Worm (Caenorhabditis elegans) whole organism, L4 larva: ENCODE measurements around the gene acs-20.

ENCODE experiments used
- F10B5.3 ChIP-seq: sonication (generic microtip); optimal IDR thresholded peaks from 2 replicates; lab custom pipeline; 2016; ENCODE audit warnings: mild to moderate bottlenecking, missing genetic modification characterization, missing compliant biosample characterization
- F49E8.2 ChIP-seq: sonication (generic microtip); optimal IDR thresholded peaks from 2 replicates; lab custom pipeline; 2016; ENCODE audit warnings: missing compliant biosample characterization, mild to moderate bottlenecking, missing genetic modification characterization, borderline replicate concordance
- T20F7.1 ChIP-seq: fragments of 200-800 bp; sonication (Bioruptor generic); optimal IDR thresholded peaks from 2 replicates; lab custom pipeline; 2018; ENCODE audit warnings: mild to moderate bottlenecking, missing genetic modification characterization, missing compliant biosample characterization
- Y105C5A.15 ChIP-seq: fragments of 200-800 bp; sonication (Bioruptor generic); IDR thresholded peaks from 2 replicates; pipeline ENCODE4 v1.3.6; 2022; ENCODE audit warnings: missing genetic modification characterization, missing compliant biosample characterization
- Y75B8A.6 ChIP-seq: fragments of 200-800 bp; sonication (Bioruptor generic); IDR thresholded peaks from 2 replicates; pipeline ENCODE4 v1.3.6; 2022; ENCODE audit warnings: missing genetic modification reagents, missing genetic modification characterization, missing compliant biosample characterization
- aha-1 ChIP-seq: fragments of 150-350 bp; peaks from one replicate; lab custom pipeline; 2014; ENCODE audit warnings: missing biosample characterization, missing genetic modification characterization
- arid-1 ChIP-seq: fragments of 200-800 bp; sonication (Bioruptor generic); conservative IDR thresholded peaks from 2 replicates; pipeline ENCODE4 v1.3.6; 2022; ENCODE audit warnings: missing genetic modification reagents, missing genetic modification characterization, missing compliant biosample characterization
- ceh-20 ChIP-seq: fragments of 200-800 bp; sonication (Bioruptor generic); IDR thresholded peaks from 2 replicates; pipeline ENCODE4 v1.3.6; 2022; ENCODE audit warnings: missing genetic modification reagents, missing genetic modification characterization, missing compliant biosample characterization
- ceh-28 ChIP-seq: fragments of 150-350 bp; optimal IDR thresholded peaks from 2 replicates; lab custom pipeline; 2014; ENCODE audit warnings: missing biosample characterization, missing genetic modification reagents, missing genetic modification characterization
- ceh-32 ChIP-seq: sonication (generic microtip); optimal IDR thresholded peaks from 2 replicates; lab custom pipeline; 2016; ENCODE audit warnings: mild to moderate bottlenecking, missing genetic modification characterization, missing compliant biosample characterization; ENCODE audit not compliant: poor library complexity
- ceh-62 ChIP-seq: sonication (generic microtip); optimal IDR thresholded peaks from 2 replicates; lab custom pipeline; 2017; ENCODE audit warnings: missing biosample characterization, missing genetic modification characterization
- ctbp-1 ChIP-seq: fragments of 200-800 bp; sonication (Bioruptor generic); IDR thresholded peaks from 2 replicates; pipeline ENCODE4 v1.3.6; 2022; ENCODE audit warnings: missing genetic modification reagents, missing genetic modification characterization, missing compliant biosample characterization
- daf-16 ChIP-seq, 3 experiments: sonication (generic microtip); optimal IDR thresholded peaks; 2 replicates each; lab custom pipeline; 2016 to 2017; ENCODE audit warnings: missing genetic modification characterization in 3 of 3, missing genetic modification reagents in 3 of 3, mild to moderate bottlenecking in 2 of 3, missing compliant biosample characterization in 2 of 3, missing biosample characterization in 1 of 3, moderate library complexity in 1 of 3
- dmd-6 ChIP-seq: fragments of 200-800 bp; sonication (Bioruptor generic); IDR thresholded peaks from 2 replicates; pipeline ENCODE4 v1.3.6; 2022; ENCODE audit warnings: missing genetic modification reagents, missing genetic modification characterization, missing compliant biosample characterization
- dmd-8 ChIP-seq: fragments of 200-800 bp; sonication (Bioruptor generic); IDR thresholded peaks from 2 replicates; pipeline ENCODE4 v1.3.6; 2022; ENCODE audit warnings: missing genetic modification characterization, missing compliant biosample characterization
- dmd-9 ChIP-seq: fragments of 200-800 bp; sonication (Bioruptor generic); IDR thresholded peaks from 2 replicates; pipeline ENCODE4 v1.3.6; 2022; ENCODE audit warnings: missing genetic modification reagents, missing genetic modification characterization, missing compliant biosample characterization
- dpl-1 ChIP-seq: fragments of 150-350 bp; optimal IDR thresholded peaks from 2 replicates; lab custom pipeline; 2014; ENCODE audit warnings: missing biosample characterization, missing genetic modification reagents, missing genetic modification characterization
- duxl-1 ChIP-seq: sonication (generic microtip); optimal IDR thresholded peaks from 2 replicates; lab custom pipeline; 2016; ENCODE audit warnings: mild to moderate bottlenecking, missing genetic modification characterization, moderate library complexity, missing compliant biosample characterization; ENCODE audit not compliant: poor library complexity
- dve-1 ChIP-seq: sonication (generic microtip); optimal IDR thresholded peaks from 2 replicates; lab custom pipeline; 2017; ENCODE audit warnings: antibody characterized with exemption, mild to moderate bottlenecking, missing genetic modification characterization, missing compliant biosample characterization; ENCODE audit not compliant: insufficient read depth
- egl-27 ChIP-seq: sonication (generic microtip); optimal IDR thresholded peaks from 3 replicates; lab custom pipeline; 2017; ENCODE audit warnings: missing biosample characterization, missing genetic modification reagents, missing genetic modification characterization
- fos-1 ChIP-seq: fragments of 150-350 bp; optimal IDR thresholded peaks from 2 replicates; lab custom pipeline; 2014; ENCODE audit warnings: missing biosample characterization, missing genetic modification characterization
- hlh-30 ChIP-seq: sonication (generic microtip); optimal IDR thresholded peaks from 2 replicates; lab custom pipeline; 2017; ENCODE audit warnings: antibody characterized with exemption, mild to moderate bottlenecking, missing genetic modification characterization, missing compliant biosample characterization; ENCODE audit not compliant: insufficient read depth
- hmg-1.1 ChIP-seq: fragments of 200-800 bp; sonication (Bioruptor generic); IDR thresholded peaks from 2 replicates; pipeline ENCODE4 v1.3.6; 2022; ENCODE audit warnings: missing genetic modification reagents, missing genetic modification characterization, missing compliant biosample characterization
- jun-1 ChIP-seq: fragments of 150-350 bp; optimal IDR thresholded peaks from 2 replicates; lab custom pipeline; 2014; ENCODE audit warnings: missing biosample characterization, missing genetic modification reagents, missing genetic modification characterization
- lim-7 ChIP-seq: fragments of 200-800 bp; sonication (Bioruptor generic); IDR thresholded peaks from 2 replicates; pipeline ENCODE4 v1.3.6; 2022; ENCODE audit warnings: missing genetic modification characterization, missing compliant biosample characterization
- lin-13 ChIP-seq: fragments of 150-350 bp; optimal IDR thresholded peaks from 2 replicates; lab custom pipeline; 2014; ENCODE audit warnings: missing biosample characterization, missing genetic modification reagents, missing genetic modification characterization
- lin-15B ChIP-seq: fragments of 150-350 bp; sonication (generic microtip); optimal IDR thresholded peaks from 3 replicates; lab custom pipeline; 2014; ENCODE audit warnings: missing biosample characterization, missing genetic modification characterization
- lin-29 ChIP-seq: fragments of 200-800 bp; sonication (Bioruptor generic); IDR thresholded peaks from 2 replicates; pipeline ENCODE4 v1.3.6; 2022; ENCODE audit warnings: missing genetic modification reagents, missing genetic modification characterization, missing compliant biosample characterization
- lin-38 ChIP-seq: fragments of 200-800 bp; sonication (Bioruptor generic); IDR thresholded peaks from 2 replicates; pipeline ENCODE4 v1.3.6; 2022; ENCODE audit warnings: missing genetic modification reagents, missing genetic modification characterization, missing compliant biosample characterization
- lin-39 ChIP-seq: fragments of 150-350 bp; optimal IDR thresholded peaks from 2 replicates; lab custom pipeline; 2014; ENCODE audit warnings: missing biosample characterization, missing genetic modification reagents, missing genetic modification characterization
- madf-5 ChIP-seq, 2 experiments: fragments of 200-800 bp; sonication (Bioruptor generic); IDR thresholded peaks; 2 replicates each; pipeline ENCODE4 v1.3.6; 2022; ENCODE audit warnings: missing compliant biosample characterization in 2 of 2, missing genetic modification characterization in 2 of 2
- madf-9 ChIP-seq: fragments of 200-800 bp; sonication (Bioruptor generic); conservative IDR thresholded peaks from 2 replicates; pipeline ENCODE4 v1.3.6; 2022; ENCODE audit warnings: missing genetic modification reagents, missing genetic modification characterization, missing compliant biosample characterization
- mxl-3 ChIP-seq: fragments of 200-800 bp; sonication (Bioruptor generic); optimal IDR thresholded peaks from 2 replicates; lab custom pipeline; 2018; ENCODE audit warnings: mild to moderate bottlenecking, missing genetic modification characterization, missing compliant biosample characterization
- nhr-11 ChIP-seq: fragments of 150-350 bp; optimal IDR thresholded peaks from 2 replicates; lab custom pipeline; 2014; ENCODE audit warnings: missing biosample characterization, missing genetic modification characterization
- nhr-111 ChIP-seq: fragments of 200-800 bp; sonication (Bioruptor generic); optimal IDR thresholded peaks from 2 replicates; lab custom pipeline; 2018; ENCODE audit warnings: mild to moderate bottlenecking, missing genetic modification characterization, missing compliant biosample characterization
- nhr-28 ChIP-seq: fragments of 150-350 bp; optimal IDR thresholded peaks from 2 replicates; lab custom pipeline; 2014; ENCODE audit warnings: missing biosample characterization, missing genetic modification characterization
- nhr-42 ChIP-seq: fragments of 200-800 bp; sonication (Bioruptor generic); IDR thresholded peaks from 2 replicates; pipeline ENCODE4 v1.3.6; 2022; ENCODE audit warnings: missing genetic modification characterization, missing compliant biosample characterization
- nhr-76 ChIP-seq: fragments of 150-350 bp; optimal IDR thresholded peaks from 2 replicates; lab custom pipeline; 2014; ENCODE audit warnings: missing biosample characterization, missing genetic modification characterization
- php-3 ChIP-seq: fragments of 200-800 bp; sonication (Bioruptor generic); IDR thresholded peaks from 2 replicates; pipeline ENCODE4 v1.3.6; 2022; ENCODE audit warnings: missing genetic modification reagents, missing genetic modification characterization, missing compliant biosample characterization
- pqm-1 ChIP-seq: sonication (generic microtip); optimal IDR thresholded peaks from 2 replicates; lab custom pipeline; 2017; ENCODE audit warnings: missing biosample characterization, missing genetic modification characterization
- rbr-2 ChIP-seq: sonication (generic microtip); optimal IDR thresholded peaks from 2 replicates; lab custom pipeline; 2016; ENCODE audit warnings: missing genotype, missing genetic modification characterization, missing compliant biosample characterization
- saeg-2 ChIP-seq: fragments of 200-800 bp; sonication (Bioruptor generic); IDR thresholded peaks from 2 replicates; pipeline ENCODE4 v1.3.6; 2022; ENCODE audit warnings: missing genetic modification reagents, missing genetic modification characterization, missing compliant biosample characterization
- snpc-1.2 ChIP-seq: fragments of 200-800 bp; sonication (Bioruptor generic); IDR thresholded peaks from 2 replicates; pipeline ENCODE4 v1.3.6; 2022; ENCODE audit warnings: missing genetic modification reagents, missing genetic modification characterization, missing compliant biosample characterization
- tag-97 ChIP-seq: fragments of 200-800 bp; sonication (Bioruptor generic); IDR thresholded peaks from 2 replicates; pipeline ENCODE4 v1.3.6; 2022; ENCODE audit warnings: missing genetic modification characterization, missing compliant biosample characterization
- tra-1 ChIP-seq: fragments of 200-800 bp; sonication (Bioruptor generic); IDR thresholded peaks from 2 replicates; pipeline ENCODE4 v1.3.6; 2022; ENCODE audit warnings: missing genetic modification reagents, missing genetic modification characterization, missing compliant biosample characterization
- unc-62 ChIP-seq, 3 experiments: fragments of 150-350 bp in 1 of 3; sonication (generic microtip); optimal IDR thresholded peaks in 2 of 3; peaks in 1 of 3; 1 replicate in 1 of 3; 2 replicates in 2 of 3; lab custom pipeline; 2014 to 2017; ENCODE audit warnings: missing biosample characterization in 3 of 3, missing genetic modification characterization in 3 of 3, missing genetic modification reagents in 3 of 3, missing genotype in 1 of 3
- zfp-2 ChIP-seq: sonication (generic microtip); optimal IDR thresholded peaks from 2 replicates; lab custom pipeline; 2016; ENCODE audit warnings: mild to moderate bottlenecking, missing genetic modification characterization, missing compliant biosample characterization
- ztf-7 ChIP-seq: fragments of 150-350 bp; optimal IDR thresholded peaks from 2 replicates; lab custom pipeline; 2014; ENCODE audit warnings: missing biosample characterization, missing genetic modification characterization

Gene acs-20

ce11 chrIV:12391003-12391637, 7.4 kb downstream of the acs-20 start, which contains the start of the genes rps-23 and dpm-3 (continued):
- TF ChIP-seq madf-9 (GFP tag; lab: Robert Waterston, UW) (peak; percentile 91), nhr-111 (no peak), egl-27 (tag; lab: Kevin White, UChicago) (no peak), dmd-9 (peak; percentile 97), hmg-1.1 (GFP tag; lab: Robert Waterston, UW) (peak; percentile 88), ceh-28 (tag; lab: Kevin White, UChicago) (no peak), ztf-7 (tag; lab: Kevin White, UChicago) (peak; percentile 96), dmd-6 (GFP tag; lab: Robert Waterston, UW) (peak; percentile 91), dve-1 (peak; percentile 94), pqm-1 (tag; lab: Kevin White, UChicago) (peak; percentile 27), lim-7 (GFP tag; lab: Robert Waterston, UW) (peak; percentile 54; the same call in 1 of the 2 replicates), php-3 (peak; percentile 85), unc-62 (GFP tag; optimal IDR thresholded peaks at IDR 0.05 in 1 of 2; lab: Kevin White, UChicago) (peak in 1 of 2 experiments; percentile 87), unc-62 (tag; optimal IDR thresholded peaks at IDR 0.05; lab: Kevin White, UChicago) (no peak), dmd-8 (GFP tag; lab: Robert Waterston, UW) (0 out of 2 replicates have a peak, but pooled peaks have one; percentile 69), nhr-11 (tag; lab: Kevin White, UChicago) (peak; percentile 93), T20F7.1 (GFP tag; lab: Kevin White, UChicago) (peak; percentile 90), lin-39 (tag; lab: Kevin White, UChicago) (no peak), jun-1 (tag; lab: Kevin White, UChicago) (peak; percentile 51), daf-16 (GFP tag; optimal IDR thresholded peaks at IDR 0.05; lab: Kevin White, UChicago) (peak; percentile 53 to 57), daf-16 (tag; optimal IDR thresholded peaks at IDR 0.05; lab: Kevin White, UChicago) (peak; percentile 87), arid-1 (GFP tag; lab: Robert Waterston, UW) (peak; percentile 92), F10B5.3 (tag; lab: Kevin White, UChicago) (peak; percentile 56), ceh-20 (GFP tag; lab: Robert Waterston, UW) (peak; percentile 91), Y105C5A.15 (GFP tag; lab: Robert Waterston, UW) (peak; percentile 39; the same call in 1 of the 2 replicates), Y75B8A.6 (GFP tag; lab: Robert Waterston, UW) (0 out of 2 replicates have a peak, but pooled peaks have one; percentile 23), mxl-3 (GFP tag; lab: Kevin White, UChicago) (peak; percentile 87), rbr-2 (tag; lab: Kevin White, UChicago) (peak; percentile 90), F49E8.2 (tag; lab: Kevin White, UChicago) (peak; percentile 83), aha-1 (peak; percentile 97), hlh-30 (tag; lab: Kevin White, UChicago) (peak; percentile 93), duxl-1 (peak; percentile 91), lin-29 (GFP tag; lab: Robert Waterston, UW) (peak; percentile 80), madf-5 (GFP tag; IDR thresholded peaks at IDR 0.05; lab: Robert Waterston, UW) (peak; percentile 71 to 95; a peak in 2 of 4 replicates), nhr-28 (tag; lab: Kevin White, UChicago) (peak; percentile 85), nhr-42 (peak; percentile 82), dpl-1 (GFP tag; lab: Kevin White, UChicago) (peak; percentile 89), ceh-62 (tag; lab: Kevin White, UChicago) (no peak), fos-1 (tag; lab: Kevin White, UChicago) (no peak), saeg-2 (GFP tag; lab: Robert Waterston, UW) (peak; percentile 59; the same call in 1 of the 2 replicates)

- TF ChIP-seq tra-1 (GFP tag; lab: Robert Waterston, UW) (0 out of 2 replicates have a peak, but pooled peaks have one; percentile 20), zfp-2 (tag; lab: Kevin White, UChicago) (no peak), nhr-76 (no peak), lin-13 (GFP tag; lab: Kevin White, UChicago) (no peak), unc-62 (GFP tag; optimal IDR thresholded peaks at IDR 0.05 in 1 of 2; lab: Kevin White, UChicago) (peak in 1 of 2 experiments; percentile 23), unc-62 (tag; optimal IDR thresholded peaks at IDR 0.05; lab: Kevin White, UChicago) (no peak), lin-15B (no peak), lin-38 (GFP tag; lab: Robert Waterston, UW) (peak; percentile 46; the same call in 1 of the 2 replicates), ceh-32 (no peak), ctbp-1 (0 out of 2 replicates have a peak, but pooled peaks have one; percentile 9), tag-97 (GFP tag; lab: Robert Waterston, UW) (no peak), F49E8.2 (tag; lab: Kevin White, UChicago) (peak; percentile 74), snpc-1.2 (GFP tag; lab: Robert Waterston, UW) (peak; percentile 76; the same call in 1 of the 2 replicates)
Observed at ce11 chrIV:12389951-12390350, 8.6 kb downstream of the acs-20 start, which contains the start of gene spe-45. Gene spe-45, minus strand, starts transcription at chrIV:12390095.
